Fruit fly (Drosophila melanogaster) whole organism, embryonic: Measurements from ENCODE around the gene CCHa2.

Experiments
- BEAF-32 ChIP-seq: fragments of 200-800 bp; sonication (Bioruptor generic); optimal IDR thresholded peaks from 3 replicates; lab custom pipeline; 2017; ENCODE audit warnings: missing biosample characterization, missing genetic modification characterization, mild to moderate bottlenecking, moderate library complexity, missing genetic modification reagents
- Bgb ChIP-seq: fragments of 200-800 bp; sonication (Bioruptor generic); IDR thresholded peaks from 2 replicates; pipeline ENCODE4 v1.3.6; 2022; ENCODE audit warnings: missing biosample characterization, missing genetic modification characterization; ENCODE audit not compliant: partially characterized antibody
- CG10431 ChIP-seq: fragments of 200-800 bp; sonication (Bioruptor generic); optimal IDR thresholded peaks from 3 replicates; lab custom pipeline; 2018; ENCODE audit warnings: missing biosample characterization, mild to moderate bottlenecking, missing genetic modification characterization
- CG11456 ChIP-seq: fragments of 200-800 bp; sonication (Bioruptor generic); IDR thresholded peaks from 3 replicates; pipeline ENCODE4 v1.3.6; 2022; ENCODE audit warnings: missing biosample characterization, missing genetic modification characterization
- CG13123 ChIP-seq: fragments of 200-800 bp; sonication (Bioruptor generic); optimal IDR thresholded peaks from 2 replicates; lab custom pipeline; 2016; ENCODE audit warnings: missing biosample characterization, missing genetic modification characterization
- CG13624 ChIP-seq: fragments of 200-800 bp; sonication (Bioruptor generic); optimal IDR thresholded peaks from 2 replicates; lab custom pipeline; 2016; ENCODE audit warnings: missing biosample characterization, missing genetic modification characterization
- CG1603 ChIP-seq: fragments of 200-800 bp; sonication (Bioruptor generic); optimal IDR thresholded peaks from 2 replicates; lab custom pipeline; 2019; ENCODE audit warnings: missing biosample characterization, mild to moderate bottlenecking, missing genetic modification characterization, moderate library complexity
- CG16863 ChIP-seq: fragments of 200-800 bp; sonication (Bioruptor generic); optimal IDR thresholded peaks from 3 replicates; lab custom pipeline; 2016; ENCODE audit warnings: missing biosample characterization, missing genetic modification characterization
- CG17361 ChIP-seq: fragments of 200-800 bp; sonication (Bioruptor generic); IDR thresholded peaks from 3 replicates; pipeline ENCODE4 v1.3.6; 2022; ENCODE audit warnings: missing biosample characterization, missing genetic modification characterization
- CG17568 ChIP-seq: fragments of 200-800 bp; sonication (Bioruptor generic); optimal IDR thresholded peaks from 2 replicates; lab custom pipeline; 2018; ENCODE audit warnings: missing biosample characterization, mild to moderate bottlenecking, missing genetic modification characterization, moderate library complexity
- CG1792 ChIP-seq: fragments of 200-800 bp; sonication (Bioruptor generic); optimal IDR thresholded peaks from 2 replicates; lab custom pipeline; 2016; ENCODE audit warnings: missing biosample characterization, missing genetic modification characterization
- CG2129 ChIP-seq: fragments of 200-800 bp; sonication (Bioruptor generic); IDR thresholded peaks from 2 replicates; pipeline ENCODE4 v1.3.6; 2022; ENCODE audit warnings: missing biosample characterization, missing genetic modification characterization; ENCODE audit not compliant: partially characterized antibody
- CG30403 ChIP-seq: fragments of 200-800 bp; sonication (Bioruptor generic); optimal IDR thresholded peaks from 3 replicates; lab custom pipeline; 2016; ENCODE audit warnings: missing biosample characterization, missing genetic modification characterization
- CG34376 ChIP-seq: fragments of 200-800 bp; sonication (Bioruptor generic); optimal IDR thresholded peaks from 2 replicates; lab custom pipeline; 2018; ENCODE audit warnings: missing biosample characterization, mild to moderate bottlenecking, missing genetic modification characterization
- CG6683 ChIP-seq: fragments of 200-800 bp; sonication (Bioruptor generic); optimal IDR thresholded peaks from 2 replicates; lab custom pipeline; 2017; ENCODE audit warnings: missing biosample characterization, mild to moderate bottlenecking, missing genetic modification characterization, missing genetic modification reagents
- CG6689 ChIP-seq: fragments of 200-800 bp; sonication (Bioruptor generic); IDR thresholded peaks from 2 replicates; pipeline ENCODE4 v1.3.6; 2022; ENCODE audit warnings: missing biosample characterization, missing genetic modification characterization
- CG7839 ChIP-seq: fragments of 200-800 bp; sonication (Bioruptor generic); optimal IDR thresholded peaks from 3 replicates; lab custom pipeline; 2018; ENCODE audit warnings: missing biosample characterization, mild to moderate bottlenecking, missing genetic modification characterization, moderate library complexity
- CG9215 ChIP-seq: fragments of 200-800 bp; sonication (Bioruptor generic); IDR thresholded peaks from 2 replicates; pipeline ENCODE4 v1.3.6; 2022; ENCODE audit warnings: missing biosample characterization, missing genetic modification characterization
- CG9727 ChIP-seq: fragments of 200-800 bp; sonication (Bioruptor generic); optimal IDR thresholded peaks from 3 replicates; lab custom pipeline; 2017; ENCODE audit warnings: missing biosample characterization, mild to moderate bottlenecking, missing genetic modification characterization
- CG9876 ChIP-seq: fragments of 200-800 bp; sonication (Bioruptor generic); optimal IDR thresholded peaks from 2 replicates; lab custom pipeline; 2016; ENCODE audit warnings: missing biosample characterization, missing genetic modification characterization
- Chrac-16 ChIP-seq: fragments of 200-800 bp; sonication (Bioruptor generic); optimal IDR thresholded peaks from 3 replicates; lab custom pipeline; 2016; ENCODE audit warnings: missing biosample characterization, missing genetic modification characterization
- Doc2 ChIP-seq: fragments of 200-800 bp; sonication (Bioruptor generic); IDR thresholded peaks from 2 replicates; pipeline ENCODE4 v1.3.6; 2022; ENCODE audit warnings: missing biosample characterization, missing genetic modification characterization
- ERR ChIP-seq: fragments of 200-800 bp; sonication (Bioruptor generic); optimal IDR thresholded peaks from 2 replicates; lab custom pipeline; 2016; ENCODE audit warnings: missing biosample characterization, missing genetic modification characterization
- Fer1 ChIP-seq: fragments of 200-800 bp; sonication (Bioruptor generic); optimal IDR thresholded peaks from 2 replicates; lab custom pipeline; 2017; ENCODE audit warnings: missing biosample characterization, mild to moderate bottlenecking, missing genetic modification characterization
- Fer2 ChIP-seq: fragments of 200-800 bp; sonication (Bioruptor generic); optimal IDR thresholded peaks from 2 replicates; lab custom pipeline; 2018; ENCODE audit warnings: missing biosample characterization, mild to moderate bottlenecking, missing genetic modification characterization, moderate library complexity
- Gsc ChIP-seq: fragments of 200-800 bp; sonication (Bioruptor generic); IDR thresholded peaks from 2 replicates; pipeline ENCODE4 v1.3.6; 2022; ENCODE audit warnings: missing biosample characterization, missing genetic modification characterization
- H2.0 ChIP-seq: fragments of 200-800 bp; sonication (Bioruptor generic); IDR thresholded peaks from 2 replicates; pipeline ENCODE4 v1.3.6; 2022; ENCODE audit warnings: missing biosample characterization, missing genetic modification characterization
- Hr78 ChIP-seq, 2 experiments: fragments of 200-800 bp in 1 of 2; fragments of >200 bp in 1 of 2; sonication (Bioruptor generic) in 1 of 2; optimal IDR thresholded peaks; 2 replicates each; lab custom pipeline; 2017 to 2019; ENCODE audit warnings: missing biosample characterization in 2 of 2, missing genetic modification characterization in 2 of 2, mild to moderate bottlenecking in 1 of 2, moderate library complexity in 1 of 2
- MESR4 ChIP-seq: fragments of 200-800 bp; sonication (Bioruptor generic); optimal IDR thresholded peaks from 2 replicates; lab custom pipeline; 2018; ENCODE audit warnings: missing biosample characterization, mild to moderate bottlenecking, missing genetic modification characterization, moderate library complexity
- Neu2 ChIP-seq: fragments of 200-800 bp; sonication (Bioruptor generic); optimal IDR thresholded peaks from 3 replicates; lab custom pipeline; 2016; ENCODE audit warnings: missing biosample characterization, missing genetic modification characterization, borderline replicate concordance
- Nf-YA ChIP-seq: fragments of 200-800 bp; sonication (Bioruptor generic); IDR thresholded peaks from 2 replicates; pipeline ENCODE4 v1.3.6; 2022; ENCODE audit warnings: missing biosample characterization, missing genetic modification characterization
- Optix ChIP-seq: fragments of 200-800 bp; sonication (Bioruptor generic); IDR thresholded peaks from 3 replicates; pipeline ENCODE4 v1.3.6; 2022; ENCODE audit warnings: missing biosample characterization, missing genetic modification characterization
- Six4 ChIP-seq: fragments of 200-800 bp; sonication (Bioruptor generic); optimal IDR thresholded peaks from 2 replicates; lab custom pipeline; 2016; ENCODE audit warnings: missing biosample characterization, missing genetic modification characterization
- amos ChIP-seq: fragments of 200-800 bp; sonication (Bioruptor generic); IDR thresholded peaks from 2 replicates; pipeline ENCODE4 v1.3.6; 2022; ENCODE audit warnings: missing biosample characterization, missing genetic modification characterization; ENCODE audit not compliant: partially characterized antibody
- bab2 ChIP-seq: fragments of 200-800 bp; sonication (Bioruptor generic); optimal IDR thresholded peaks from 2 replicates; lab custom pipeline; 2016; ENCODE audit warnings: missing biosample characterization, missing genetic modification characterization
- btn ChIP-seq: fragments of 200-800 bp; sonication (Bioruptor generic); optimal IDR thresholded peaks from 2 replicates; lab custom pipeline; 2016; ENCODE audit warnings: missing biosample characterization, missing genetic modification characterization
- chn ChIP-seq: fragments of 200-800 bp; sonication (Bioruptor generic); optimal IDR thresholded peaks from 2 replicates; lab custom pipeline; 2016; ENCODE audit warnings: missing biosample characterization, missing genetic modification characterization
- crp ChIP-seq, 2 experiments: fragments of 200-800 bp; sonication (Bioruptor generic); optimal IDR thresholded peaks; 2 replicates in 1 of 2; 3 replicates in 1 of 2; lab custom pipeline; 2017; ENCODE audit warnings: missing biosample characterization in 2 of 2, missing genetic modification characterization in 2 of 2, mild to moderate bottlenecking in 1 of 2, moderate library complexity in 1 of 2
- emc ChIP-seq: fragments of 200-800 bp; sonication (Bioruptor generic); optimal IDR thresholded peaks from 2 replicates; lab custom pipeline; 2016; ENCODE audit warnings: missing biosample characterization, missing genetic modification characterization
- gt ChIP-seq: fragments of 200-800 bp; sonication (Bioruptor generic); IDR thresholded peaks from 2 replicates; pipeline ENCODE4 v1.3.6; 2022; ENCODE audit warnings: missing biosample characterization, missing genetic modification characterization
- hkb ChIP-seq, 2 experiments: fragments of 200-800 bp in 1 of 2; fragments of >200 bp in 1 of 2; sonication (Bioruptor generic) in 1 of 2; IDR thresholded peaks in 1 of 2; optimal IDR thresholded peaks in 1 of 2; 2 replicates each; pipeline versions ENCODE4 v1.3.6 to Lab custom; 2017 to 2022; ENCODE audit warnings: missing biosample characterization in 1 of 2, missing genetic modification characterization in 1 of 2
- hth ChIP-seq: fragments of >200 bp; optimal IDR thresholded peaks from 2 replicates; lab custom pipeline; 2017; ENCODE audit warnings: inconsistent platforms
- pan ChIP-seq, 4 experiments: fragments of >200 bp in 3 of 4; fragments of 200-800 bp in 1 of 4; sonication (Bioruptor generic) in 1 of 4; optimal IDR thresholded peaks in 3 of 4; IDR thresholded peaks in 1 of 4; 2 replicates each; pipeline versions ENCODE4 v1.3.6 to Lab custom; 2017 to 2022; ENCODE audit warnings: missing biosample characterization in 2 of 4, missing genetic modification characterization in 2 of 4, mixed read lengths in 1 of 4
- pita ChIP-seq: fragments of 200-800 bp; sonication (Bioruptor generic); optimal IDR thresholded peaks from 2 replicates; lab custom pipeline; 2017; ENCODE audit warnings: missing biosample characterization, mild to moderate bottlenecking, missing genetic modification characterization
- pum ChIP-seq: fragments of 200-800 bp; sonication (Bioruptor generic); optimal IDR thresholded peaks from 2 replicates; lab custom pipeline; 2016; ENCODE audit warnings: missing biosample characterization, missing genetic modification characterization
- tx ChIP-seq: fragments of 200-800 bp; sonication (Bioruptor generic); optimal IDR thresholded peaks from 2 replicates; lab custom pipeline; 2016; ENCODE audit warnings: missing biosample characterization, missing genetic modification characterization
- unpg ChIP-seq: fragments of 200-800 bp; sonication (Bioruptor generic); optimal IDR thresholded peaks from 3 replicates; lab custom pipeline; 2018; ENCODE audit warnings: missing biosample characterization, mild to moderate bottlenecking, missing genetic modification characterization, moderate library complexity
- zfh1 ChIP-seq: fragments of 200-800 bp; sonication (Bioruptor generic); IDR thresholded peaks from 3 replicates; pipeline ENCODE4 v1.3.6; 2022; ENCODE audit warnings: missing biosample characterization, missing genetic modification characterization

The CCHa2 gene

DNA sequence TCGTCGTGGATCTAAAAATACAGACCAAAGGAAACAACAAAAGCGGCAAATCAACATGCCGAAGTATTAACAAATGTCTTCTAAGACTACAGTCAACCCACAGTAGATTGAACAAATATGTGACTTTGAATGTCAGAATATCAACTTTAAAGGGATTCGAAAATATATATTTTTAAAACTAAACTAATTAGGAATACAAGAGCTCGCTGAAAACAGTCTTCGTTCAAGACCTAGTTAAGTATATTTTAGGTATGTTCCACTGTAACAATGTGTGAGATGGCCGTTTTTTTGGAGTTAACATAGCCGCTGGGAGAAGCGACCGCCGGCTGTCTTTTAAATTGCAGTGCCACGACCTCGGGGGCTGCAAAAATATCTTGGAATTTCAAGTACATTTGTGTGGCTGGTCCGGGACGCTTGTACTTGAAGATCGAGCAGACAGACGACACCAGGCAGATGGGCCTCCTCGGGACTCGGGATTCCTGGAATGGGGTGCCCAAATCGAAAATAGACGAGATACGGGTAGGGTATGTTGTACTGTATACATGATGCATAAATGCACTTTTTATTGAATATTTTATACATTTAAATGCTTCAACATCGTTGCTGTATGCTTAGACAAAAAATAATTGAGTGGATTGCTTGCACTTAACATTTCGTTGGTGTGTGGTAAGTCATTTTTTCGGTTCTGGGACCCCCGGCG is 33.5 kb upstream of the CCHa2 start (continued):
- TF ChIP-seq CG13624 (GFP tag; lab: Kevin White, UChicago) (no peak), zfh1 (peak; percentile 81), crp (GFP tag; optimal IDR thresholded peaks at IDR 0.05; lab: Kevin White, UChicago) (no peak), CG9876 (GFP tag; lab: Kevin White, UChicago) (no peak), Fer1 (peak; percentile 44), CG17361 (GFP tag; lab: Robert Waterston, UW) (peak; percentile 69), CG17568 (peak; percentile 33), pan (optimal IDR thresholded peaks at IDR 0.05; lab: Kevin White, UChicago) (no peak), pan (GFP tag; optimal IDR thresholded peaks at IDR 0.05 in 1 of 2, IDR thresholded peaks at IDR 0.05 in 1 of 2) (peak in 1 of 2 experiments; percentile 79), CG9727 (GFP tag; lab: Kevin White, UChicago) (peak; percentile 59), Doc2 (no peak), Bgb (GFP tag; lab: Robert Waterston, UW) (no peak), Fer2 (tag; lab: Kevin White, UChicago) (no peak), tx (peak; percentile 46), CG6683 (GFP tag; lab: Kevin White, UChicago) (peak; percentile 15), MESR4 (GFP tag; lab: Kevin White, UChicago) (no peak), Six4 (GFP tag; lab: Kevin White, UChicago) (peak; percentile 68), Hr78 (GFP tag; optimal IDR thresholded peaks at IDR 0.05; lab: Kevin White, UChicago) (peak in 1 of 2 experiments; percentile 40), CG9215 (no peak), BEAF-32 (GFP tag; lab: Kevin White, UChicago) (no peak), pita (GFP tag; lab: Kevin White, UChicago) (no peak), CG16863 (GFP tag; lab: Kevin White, UChicago) (peak; percentile 64), gt (GFP tag; lab: Robert Waterston, UW) (no peak), amos (GFP tag; lab: Robert Waterston, UW) (no peak), emc (GFP tag; lab: Kevin White, UChicago) (no peak), Gsc (GFP tag; lab: Robert Waterston, UW) (0 out of 2 replicates have a peak, but pooled peaks have one; percentile 14), CG13123 (GFP tag; lab: Kevin White, UChicago) (peak; percentile 34), CG2129 (GFP tag; lab: Robert Waterston, UW) (no peak), ERR (no peak), Optix (GFP tag; lab: Robert Waterston, UW) (0 out of 3 replicates have a peak, but pooled peaks have one; percentile 32), H2.0 (GFP tag; lab: Robert Waterston, UW) (peak; percentile 62), CG10431 (no peak), unpg (GFP tag; lab: Kevin White, UChicago) (peak; percentile 83), bab2 (GFP tag; lab: Kevin White, UChicago) (peak; percentile 51), CG11456 (GFP tag; lab: Robert Waterston, UW) (peak; percentile 65; the same call in 1 of the 3 replicates), Chrac-16 (GFP tag; lab: Kevin White, UChicago) (peak; percentile 65), hth (no peak), CG7839 (tag; lab: Kevin White, UChicago) (peak; percentile 80), CG6689 (GFP tag; lab: Robert Waterston, UW) (peak; percentile 71), CG1603 (tag; lab: Kevin White, UChicago) (peak; percentile 69), btn (GFP tag; lab: Kevin White, UChicago) (peak; percentile 11), hkb (optimal IDR thresholded peaks at IDR 0.05; lab: Kevin White, UChicago) (no peak), hkb (GFP tag; IDR thresholded peaks at IDR 0.05; lab: Robert Waterston, UW) (peak; percentile 80), Neu2 (GFP tag; lab: Kevin White, UChicago) (no peak), CG1792 (GFP tag; lab: Kevin White, UChicago) (no peak), CG30403 (peak; percentile 82), CG34376 (no peak), chn (GFP tag; lab: Kevin White, UChicago) (peak; percentile 29), Nf-YA (GFP tag; lab: Robert Waterston, UW) (peak; percentile 46; the same call in 1 of the 2 replicates), pum (GFP tag; lab: Kevin White, UChicago) (peak; percentile 52)
